Worm (Caenorhabditis elegans) whole organism, late embryonic: ENCODE measurements around the gene bath-46.

ENCODE experiments used
- C08G9.2 ChIP-seq: sonication (generic microtip); optimal IDR thresholded peaks from 2 replicates; lab custom pipeline; 2016; ENCODE audit warnings: mild to moderate bottlenecking, missing genetic modification characterization, moderate library complexity, missing compliant biosample characterization
- K09A11.1 ChIP-seq: sonication (generic microtip); optimal IDR thresholded peaks from 2 replicates; lab custom pipeline; 2017; ENCODE audit warnings: antibody characterized with exemption, mild to moderate bottlenecking, missing genetic modification characterization, missing compliant biosample characterization; ENCODE audit not compliant: insufficient read depth
- T23F11.4 ChIP-seq: fragments of 200-800 bp; sonication (Bioruptor generic); optimal IDR thresholded peaks from 2 replicates; lab custom pipeline; 2018; ENCODE audit warnings: mild to moderate bottlenecking, missing genetic modification characterization, missing compliant biosample characterization
- Y22D7AL.16 ChIP-seq: sonication (generic microtip); optimal IDR thresholded peaks from 2 replicates; lab custom pipeline; 2016; ENCODE audit warnings: missing genetic modification characterization, missing compliant biosample characterization
- ahr-1 ChIP-seq: sonication (generic microtip); optimal IDR thresholded peaks from 2 replicates; lab custom pipeline; 2016; ENCODE audit warnings: missing genetic modification characterization, missing compliant biosample characterization
- ceh-14 ChIP-seq: sonication (generic microtip); optimal IDR thresholded peaks from 2 replicates; lab custom pipeline; 2016; ENCODE audit warnings: missing genotype, missing genetic modification characterization, missing compliant biosample characterization
- ceh-2 ChIP-seq: sonication (generic microtip); optimal IDR thresholded peaks from 2 replicates; lab custom pipeline; 2016; ENCODE audit warnings: missing genotype, missing genetic modification characterization, missing compliant biosample characterization
- ceh-22 ChIP-seq: sonication (generic microtip); optimal IDR thresholded peaks from 2 replicates; lab custom pipeline; 2017; ENCODE audit warnings: missing biosample characterization, missing genetic modification characterization
- ceh-30 ChIP-seq: fragments of 150-350 bp; optimal IDR thresholded peaks from 2 replicates; lab custom pipeline; 2014; ENCODE audit warnings: missing biosample characterization, missing genetic modification characterization
- ceh-31 ChIP-seq: sonication (generic microtip); optimal IDR thresholded peaks from 2 replicates; lab custom pipeline; 2016; ENCODE audit warnings: missing genetic modification characterization, missing compliant biosample characterization
- ceh-48 ChIP-seq: sonication (generic microtip); optimal IDR thresholded peaks from 2 replicates; lab custom pipeline; 2016; ENCODE audit warnings: missing genetic modification characterization, inconsistent platforms, missing compliant biosample characterization
- ceh-6 ChIP-seq: fragments of 200-800 bp; sonication (Bioruptor generic); optimal IDR thresholded peaks from 2 replicates; lab custom pipeline; 2018; ENCODE audit warnings: mild to moderate bottlenecking, missing genetic modification characterization, missing compliant biosample characterization
- ceh-9 ChIP-seq: sonication (generic microtip); optimal IDR thresholded peaks from 2 replicates; lab custom pipeline; 2016; ENCODE audit warnings: mild to moderate bottlenecking, missing genetic modification characterization, inconsistent platforms, missing compliant biosample characterization
- elt-2 ChIP-seq: sonication (generic microtip); optimal IDR thresholded peaks from 2 replicates; lab custom pipeline; 2016; ENCODE audit warnings: missing genetic modification reagents, missing genetic modification characterization, missing compliant biosample characterization
- ets-4 ChIP-seq: sonication (generic microtip); optimal IDR thresholded peaks from 2 replicates; lab custom pipeline; 2016; ENCODE audit warnings: missing genetic modification characterization, missing compliant biosample characterization
- fax-1 ChIP-seq: sonication (generic microtip); optimal IDR thresholded peaks from 2 replicates; lab custom pipeline; 2016; ENCODE audit warnings: missing genotype, missing genetic modification characterization, missing compliant biosample characterization
- hlh-13 ChIP-seq: fragments of 200-800 bp; sonication (Bioruptor generic); optimal IDR thresholded peaks from 2 replicates; lab custom pipeline; 2018; ENCODE audit warnings: mild to moderate bottlenecking, missing genetic modification characterization, missing compliant biosample characterization
- hlh-15 ChIP-seq: sonication (generic microtip); optimal IDR thresholded peaks from 2 replicates; lab custom pipeline; 2016; ENCODE audit warnings: missing genetic modification characterization, missing compliant biosample characterization
- hlh-8 ChIP-seq: sonication (generic microtip); optimal IDR thresholded peaks from 2 replicates; lab custom pipeline; 2016; ENCODE audit warnings: missing genotype, missing genetic modification characterization, missing compliant biosample characterization
- madf-2 ChIP-seq: sonication (generic microtip); optimal IDR thresholded peaks from 2 replicates; lab custom pipeline; 2017; ENCODE audit warnings: missing genetic modification characterization, missing compliant biosample characterization
- mec-3 ChIP-seq: sonication (generic microtip); optimal IDR thresholded peaks from 2 replicates; lab custom pipeline; 2016; ENCODE audit warnings: borderline replicate concordance, missing genetic modification characterization, missing compliant biosample characterization
- nfya-1 ChIP-seq: sonication (generic microtip); optimal IDR thresholded peaks from 2 replicates; lab custom pipeline; 2017; ENCODE audit warnings: missing genetic modification characterization, mild to moderate bottlenecking, missing compliant biosample characterization, antibody characterized with exemption, moderate library complexity
- nhr-11 ChIP-seq: fragments of 150-350 bp; optimal IDR thresholded peaks from 2 replicates; lab custom pipeline; 2014; ENCODE audit warnings: missing biosample characterization, missing genetic modification characterization
- nhr-232 ChIP-seq: sonication (generic microtip); optimal IDR thresholded peaks from 2 replicates; lab custom pipeline; 2016; ENCODE audit warnings: missing genetic modification characterization, missing compliant biosample characterization
- odd-2 ChIP-seq: sonication (generic microtip); optimal IDR thresholded peaks from 2 replicates; lab custom pipeline; 2017; ENCODE audit warnings: antibody characterized with exemption, mild to moderate bottlenecking, missing genetic modification characterization, missing compliant biosample characterization
- pax-1 ChIP-seq: fragments of 150-350 bp; optimal IDR thresholded peaks from 2 replicates; lab custom pipeline; 2014; ENCODE audit warnings: missing biosample characterization, missing genetic modification characterization
- pha-2 ChIP-seq: sonication (generic microtip); optimal IDR thresholded peaks from 2 replicates; lab custom pipeline; 2017; ENCODE audit warnings: mild to moderate bottlenecking, missing genetic modification characterization, missing compliant biosample characterization
- pha-4 ChIP-seq: fragments of 150-350 bp; optimal IDR thresholded peaks from 2 replicates; lab custom pipeline; 2018; ENCODE audit warnings: missing biosample characterization, missing genetic modification reagents, missing genetic modification characterization
- pqm-1 ChIP-seq: sonication (generic microtip); optimal IDR thresholded peaks from 2 replicates; lab custom pipeline; 2016; ENCODE audit warnings: missing genetic modification characterization, missing compliant biosample characterization
- pros-1 ChIP-seq: fragments of 150-350 bp; optimal IDR thresholded peaks from 2 replicates; lab custom pipeline; 2014; ENCODE audit warnings: missing biosample characterization, missing genetic modification reagents, missing genetic modification characterization
- sox-2 ChIP-seq: fragments of 200-800 bp; sonication (Bioruptor generic); IDR thresholded peaks from 2 replicates; pipeline ENCODE4 v1.3.6; 2022; ENCODE audit warnings: missing genetic modification reagents, missing genetic modification characterization, missing compliant biosample characterization
- sox-4 ChIP-seq: sonication (generic microtip); optimal IDR thresholded peaks from 2 replicates; lab custom pipeline; 2017; ENCODE audit warnings: mild to moderate bottlenecking, missing genetic modification characterization, inconsistent platforms, missing compliant biosample characterization
- tbx-2 ChIP-seq: sonication (generic microtip); optimal IDR thresholded peaks from 2 replicates; lab custom pipeline; 2016; ENCODE audit warnings: missing genetic modification characterization, missing compliant biosample characterization
- tbx-7 ChIP-seq: sonication (generic microtip); optimal IDR thresholded peaks from 2 replicates; lab custom pipeline; 2016; ENCODE audit warnings: missing genotype, missing genetic modification characterization, missing compliant biosample characterization
- ttx-3 ChIP-seq: sonication (generic microtip); optimal IDR thresholded peaks from 2 replicates; lab custom pipeline; 2016; ENCODE audit warnings: missing genetic modification reagents, missing genetic modification characterization, missing compliant biosample characterization
- unc-3 ChIP-seq, 2 experiments: fragments of 200-800 bp in 1 of 2; sonication (Bioruptor generic) in 1 of 2; sonication (generic microtip) in 1 of 2; conservative IDR thresholded peaks in 1 of 2; optimal IDR thresholded peaks in 1 of 2; 2 replicates each; pipeline versions ENCODE4 v1.3.6 to Lab custom; 2016 to 2022; ENCODE audit warnings: missing compliant biosample characterization in 2 of 2, missing genetic modification characterization in 2 of 2, missing genetic modification reagents in 1 of 2
- zip-5 ChIP-seq: sonication (generic microtip); optimal IDR thresholded peaks from 2 replicates; lab custom pipeline; 2016; ENCODE audit warnings: missing genetic modification characterization, missing compliant biosample characterization
- ztf-16 ChIP-seq: sonication (generic microtip); optimal IDR thresholded peaks from 2 replicates; lab custom pipeline; 2017; ENCODE audit warnings: missing genetic modification characterization, missing compliant biosample characterization

The bath-46 gene

DNA sequence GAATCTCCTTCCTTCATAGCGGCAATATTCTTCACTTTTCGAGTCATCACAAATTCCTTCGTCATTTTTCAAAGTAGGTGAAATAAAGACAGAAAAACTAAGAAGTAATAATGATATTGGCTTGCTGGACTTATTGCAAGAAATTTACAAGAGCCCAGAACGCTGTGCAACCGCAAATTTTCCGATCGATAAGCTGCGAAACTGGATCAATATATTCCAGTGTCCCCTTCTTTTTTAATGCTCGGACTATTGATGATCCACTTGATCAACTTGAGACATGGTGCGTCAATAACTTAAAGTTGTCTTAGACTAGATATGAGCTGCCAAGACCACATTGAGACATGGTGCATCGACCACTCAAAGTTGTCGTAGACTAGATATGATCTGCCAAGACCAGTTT is 8.4 kb downstream of the bath-46 start, which contains the start of gene bath-33 (continued):
- no peak for TF ChIP-seq tbx-7 (tag; lab: Kevin White, UChicago)
- TF ChIP-seq T23F11.4 (GFP tag; lab: Kevin White, UChicago): no peak

- TF ChIP-seq nhr-232 (tag; lab: Kevin White, UChicago): no peak
- TF ChIP-seq mec-3: no peak
- TF ChIP-seq pha-2 (tag; lab: Kevin White, UChicago): no peak
- no peak for TF ChIP-seq nfya-1
- no peak for TF ChIP-seq sox-2 (GFP tag; lab: Robert Waterston, UW)
- TF ChIP-seq ceh-9: no peak
- TF ChIP-seq K09A11.1 (tag; lab: Kevin White, UChicago): no peak
These were observed 9.9 kb downstream of the bath-46 start for ce11 chrII:1607575-1607974.

DNA sequence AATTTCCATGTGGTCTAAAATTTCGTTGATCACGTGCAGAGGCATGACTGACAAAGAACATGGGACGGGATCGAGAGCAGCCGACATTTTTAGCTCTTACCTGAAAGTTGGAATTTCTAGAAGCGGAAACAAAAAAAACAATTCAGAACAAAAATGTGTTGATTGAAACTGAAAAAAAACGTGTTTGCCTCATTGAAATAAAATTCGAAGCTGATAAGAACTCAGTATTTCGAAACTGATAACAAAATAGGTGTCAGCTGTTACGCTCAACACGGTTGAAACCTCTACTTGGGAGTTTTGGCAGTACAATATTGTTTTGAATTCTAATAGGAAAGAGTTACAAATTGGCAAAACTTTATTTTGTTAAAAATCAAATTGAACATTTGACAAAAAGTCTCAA is 11.2 kb downstream of the bath-46 start:
- TF ChIP-seq pha-2 (tag; lab: Kevin White, UChicago) (no peak), Y22D7AL.16 (tag; lab: Kevin White, UChicago) (no peak), ets-4 (tag; lab: Kevin White, UChicago) (no peak), ceh-22 (no peak), ceh-6 (GFP tag; lab: Kevin White, UChicago) (no peak), elt-2 (tag; lab: Kevin White, UChicago) (no peak), madf-2 (tag; lab: Kevin White, UChicago) (no peak), pqm-1 (tag; lab: Kevin White, UChicago) (no peak), ceh-2 (tag; lab: Kevin White, UChicago) (no peak), ahr-1 (tag; lab: Kevin White, UChicago) (no peak), nhr-11 (tag; lab: Kevin White, UChicago) (no peak), C08G9.2 (tag; lab: Kevin White, UChicago) (no peak), ceh-48 (tag; lab: Kevin White, UChicago) (no peak), zip-5 (no peak), ttx-3 (no peak), ceh-31 (no peak), sox-2 (GFP tag; lab: Robert Waterston, UW) (no peak), tbx-2 (tag; lab: Kevin White, UChicago) (no peak), hlh-15 (tag; lab: Kevin White, UChicago) (no peak), fax-1 (tag; lab: Kevin White, UChicago) (no peak)

ce11 chrII:1610630-1611029 is 12.9 kb downstream of the bath-46 start, which contains the start of gene fbxa-163:
fbxa-163 (minus strand) TSS chrII:1610730.
- TF ChIP-seq odd-2 (no peak), nfya-1 (no peak), ceh-14 (tag; lab: Kevin White, UChicago) (no peak), sox-4 (tag; lab: Kevin White, UChicago) (no peak), nhr-11 (tag; lab: Kevin White, UChicago) (no peak), unc-3 (GFP tag; conservative IDR thresholded peaks at IDR 0.05; lab: Robert Waterston, UW) (no peak), unc-3 (tag; optimal IDR thresholded peaks at IDR 0.05; lab: Kevin White, UChicago) (no peak)
- TF ChIP-seq, all 69 proteins: peak for 0

- TF ChIP-seq T23F11.4 (GFP tag; lab: Kevin White, UChicago) (no peak), pax-1 (no peak), C08G9.2 (tag; lab: Kevin White, UChicago) (no peak), ceh-30 (tag; lab: Kevin White, UChicago) (no peak), ceh-48 (tag; lab: Kevin White, UChicago) (no peak), pha-4 (tag; lab: Kevin White, UChicago) (no peak), hlh-8 (no peak), Y22D7AL.16 (tag; lab: Kevin White, UChicago) (no peak), madf-2 (tag; lab: Kevin White, UChicago) (no peak), hlh-13 (GFP tag; lab: Kevin White, UChicago) (no peak), ceh-31 (no peak), ztf-16 (tag; lab: Kevin White, UChicago) (no peak), pros-1 (tag; lab: Kevin White, UChicago) (no peak)
- TF ChIP-seq, all 69 proteins: peak for 0
These were observed 16.3 kb downstream of the bath-46 start, which contains the start of gene fbxa-164 for ce11 chrII:1613972-1614371. fbxa-164 (minus strand) TSS chrII:1614072.
